Worm (Caenorhabditis elegans): ENCODE data around the gene sri-32.
"Not testable (repeated sequence)": the region's sequence is repeated elsewhere in the genome, so short reads cannot be mapped to it uniquely, and the experiment has no call there.

DNA sequence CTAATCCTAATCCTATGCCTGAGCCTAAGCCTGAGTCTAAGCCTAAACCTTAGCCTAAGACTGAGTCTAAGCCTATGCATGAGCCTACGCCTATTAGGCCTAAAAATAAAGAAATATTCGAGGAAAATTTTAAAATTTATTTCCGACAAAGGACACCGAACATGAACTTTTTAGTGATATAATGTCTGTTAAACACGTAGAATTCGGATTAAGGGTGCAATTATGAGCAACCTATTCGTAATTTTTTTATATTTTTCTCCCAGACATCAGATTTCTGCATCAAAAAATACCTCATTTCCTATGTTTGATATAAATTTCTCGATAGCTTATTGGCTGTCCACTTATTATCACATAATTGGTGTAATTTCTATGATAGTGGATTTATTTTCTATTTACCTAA is 34.8 kb upstream of the sri-32 start, which contains the start of gene Y27F2A.11:
- not testable (repeated sequence) for TF ChIP-seq efl-1 (optimal IDR thresholded peaks at IDR 0.05); efl-1 (GFP tag; optimal IDR thresholded peaks at IDR 0.05 in 1 of 2); mef-2 (tag; optimal IDR thresholded peaks at IDR 0.05); tbx-2 (tag; optimal IDR thresholded peaks at IDR 0.05); nhr-20 (tag; optimal IDR thresholded peaks at IDR 0.05); nhr-90 (tag; optimal IDR thresholded peaks at IDR 0.05; ENCODE audit: poor library complexity); nhr-28 (tag; optimal IDR thresholded peaks at IDR 0.05); grh-1 (GFP tag; IDR thresholded peaks at IDR 0.05); nhr-77 (tag; optimal IDR thresholded peaks at IDR 0.05); nhr-76 (tag; optimal IDR thresholded peaks at IDR 0.05); ceh-90 (tag; optimal IDR thresholded peaks at IDR 0.05); lir-3 (tag; optimal IDR thresholded peaks at IDR 0.05; ENCODE audit: poor library complexity)

Measured in whole organism, L1 larva.